Fruit fly (Drosophila melanogaster) whole organism: ENCODE data around the gene fzy.

ENCODE experiments used
- CG8478 ChIP-seq: fragments of >200 bp; optimal IDR thresholded peaks from 2 replicates; lab custom pipeline; 2018; ENCODE audit warnings: inconsistent platforms
- Dll ChIP-seq: fragments of >200 bp; optimal IDR thresholded peaks from 2 replicates; lab custom pipeline; 2017
- EcR ChIP-seq, 2 experiments: fragments of >200 bp; optimal IDR thresholded peaks; 2 replicates each; lab custom pipeline; 2017; ENCODE audit warnings: missing biosample characterization in 2 of 2, missing genetic modification characterization in 2 of 2, missing genetic modification reagents in 2 of 2
- pan ChIP-seq: fragments of >200 bp; optimal IDR thresholded peaks from 2 replicates; lab custom pipeline; 2017
- psq ChIP-seq: fragments of >200 bp; optimal IDR thresholded peaks from 2 replicates; lab custom pipeline; 2017
- usp ChIP-seq: fragments of >200 bp; optimal IDR thresholded peaks from 2 replicates; lab custom pipeline; 2017; ENCODE audit warnings: missing biosample characterization, missing genetic modification characterization, mixed read lengths

- no peak for TF ChIP-seq pan (lab: Kevin White, UChicago)
- no peak for TF ChIP-seq CG8478 (lab: Kevin White, UChicago)
- no peak for TF ChIP-seq psq (lab: Kevin White, UChicago)
- no peak for TF ChIP-seq usp (GFP tag; lab: Kevin White, UChicago)
- no peak for TF ChIP-seq EcR (GFP tag; optimal IDR thresholded peaks at IDR 0.05; lab: Kevin White, UChicago)
- no peak for TF ChIP-seq Dll (lab: Kevin White, UChicago)
Observed at dm6 chr2L:16287006-16287601, 23.7 kb upstream of the fzy start.
